Worm (Caenorhabditis elegans) whole organism, L1 larva: ENCODE measurements around the gene C10A4.1.

Experiments used
- jun-1 ChIP-seq: fragments of 150-350 bp; optimal IDR thresholded peaks from 2 replicates; lab custom pipeline; 2014; ENCODE audit warnings: missing biosample characterization, missing genetic modification reagents, missing genetic modification characterization
- mdl-1 ChIP-seq, 2 experiments: fragments of 150-350 bp; optimal IDR thresholded peaks; 2 replicates each; lab custom pipeline; 2014 to 2017; ENCODE audit warnings: missing biosample characterization in 2 of 2, missing genetic modification characterization in 2 of 2, inconsistent platforms in 1 of 2
- nhr-12 ChIP-seq: sonication (generic microtip); optimal IDR thresholded peaks from 2 replicates; lab custom pipeline; 2017; ENCODE audit warnings: missing biosample characterization, missing genetic modification characterization
- nhr-28 ChIP-seq: fragments of 150-350 bp; optimal IDR thresholded peaks from 2 replicates; lab custom pipeline; 2014; ENCODE audit warnings: missing biosample characterization, missing genetic modification characterization
- nhr-76 ChIP-seq: sonication (generic microtip); optimal IDR thresholded peaks from 2 replicates; lab custom pipeline; 2017; ENCODE audit warnings: missing biosample characterization, missing genetic modification characterization
- nhr-77 ChIP-seq: fragments of 150-350 bp; optimal IDR thresholded peaks from 2 replicates; lab custom pipeline; 2014; ENCODE audit warnings: missing biosample characterization, missing genetic modification characterization

- TF ChIP-seq nhr-12 (tag; lab: Kevin White, UChicago) = no peak
- no peak for TF ChIP-seq mdl-1 (tag; optimal IDR thresholded peaks at IDR 0.05; lab: Kevin White, UChicago)
- no peak for TF ChIP-seq nhr-28 (tag; lab: Kevin White, UChicago)
- TF ChIP-seq jun-1 (tag; lab: Kevin White, UChicago) = no peak
- no peak for TF ChIP-seq nhr-76 (tag; lab: Kevin White, UChicago)
- no peak for TF ChIP-seq nhr-77 (tag; lab: Kevin White, UChicago)
These were observed 23.9 kb downstream of the C10A4.1 start for ce11 chrX:7440102-7440501.
